Fruit fly (Drosophila melanogaster) whole organism, adult: ENCODE data around the gene wkd.

Experiments
- CG14711 ChIP-seq: fragments of 200-800 bp; sonication (Bioruptor generic); optimal IDR thresholded peaks from 2 replicates; lab custom pipeline; 2018; ENCODE audit warnings: missing biosample characterization, mild to moderate bottlenecking, missing genetic modification characterization, moderate library complexity
- CG5204 ChIP-seq: fragments of 200-800 bp; sonication (Bioruptor generic); optimal IDR thresholded peaks from 2 replicates; lab custom pipeline; 2016; ENCODE audit warnings: missing biosample characterization, missing genetic modification characterization
- kay ChIP-seq: fragments of 200-800 bp; sonication (Bioruptor generic); peaks from one replicate; lab custom pipeline; 2016; ENCODE audit warnings: missing biosample characterization, missing genetic modification characterization, borderline replicate concordance

dm6 chr3R:11569993-11570392 lies 11.4 kb upstream of the wkd start:
- no peak for TF ChIP-seq kay (GFP tag; lab: Kevin White, UChicago)
- TF ChIP-seq CG5204 (GFP tag; lab: Kevin White, UChicago), result no peak
- TF ChIP-seq CG14711 (tag; lab: Kevin White, UChicago), result no peak
